Worm (Caenorhabditis elegans) whole organism, young adult: Measurements from ENCODE around the gene math-45.

Experiments used
- Y53F4B.3 ChIP-seq: fragments of 200-800 bp; sonication (Bioruptor generic); IDR thresholded peaks from 2 replicates; pipeline ENCODE4 v1.3.6; 2022; ENCODE audit warnings: missing genetic modification reagents, missing genetic modification characterization, missing compliant biosample characterization
- Y95B8A.8 ChIP-seq: fragments of 200-800 bp; sonication (Bioruptor generic); IDR thresholded peaks from 2 replicates; pipeline ENCODE4 v1.3.6; 2022; ENCODE audit warnings: missing genetic modification reagents, missing genetic modification characterization, missing compliant biosample characterization
- ceh-100 ChIP-seq: fragments of 200-800 bp; sonication (Bioruptor generic); IDR thresholded peaks from 2 replicates; pipeline ENCODE4 v1.3.6; 2022; ENCODE audit warnings: missing genetic modification reagents, missing genetic modification characterization, missing compliant biosample characterization

DNA sequence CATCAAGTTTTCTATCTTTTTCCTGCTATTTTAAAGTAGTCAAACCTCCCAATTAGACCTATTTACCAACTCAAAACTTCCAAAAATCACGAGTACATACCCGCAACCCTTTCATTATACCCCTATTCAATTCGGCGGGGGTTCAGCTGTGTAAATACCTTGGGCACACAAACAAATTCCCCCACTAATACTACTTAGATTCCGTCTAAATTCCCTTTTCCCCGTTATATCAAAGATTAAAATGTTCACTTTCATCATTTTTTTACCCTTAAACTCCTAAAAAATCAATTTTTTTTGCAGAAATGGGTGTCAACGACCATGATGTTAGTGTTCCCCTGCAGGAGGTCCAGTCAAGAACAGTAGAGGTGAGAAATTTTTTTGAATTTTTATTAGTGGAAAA, 13.0 kb downstream of the math-45 start, which contains the start of gene fdgt-1:
- TF ChIP-seq Y53F4B.3 (GFP tag; lab: Robert Waterston, UW) (no peak), Y95B8A.8 (GFP tag; lab: Robert Waterston, UW) (no peak), ceh-100 (GFP tag; lab: Robert Waterston, UW) (no peak)
